Worm (Caenorhabditis elegans) whole organism, young adult: ENCODE measurements around the gene T22F3.10.

Experiments used
- B0019.2 ChIP-seq: fragments of 200-800 bp; sonication (Bioruptor generic); conservative IDR thresholded peaks from 2 replicates; pipeline ENCODE4 v1.3.6; 2022; ENCODE audit warnings: missing genetic modification reagents, missing genetic modification characterization, missing compliant biosample characterization
- B0035.1 ChIP-seq: sonication (generic microtip); optimal IDR thresholded peaks from 2 replicates; lab custom pipeline; 2016; ENCODE audit warnings: missing genetic modification characterization, mild to moderate bottlenecking, missing compliant biosample characterization, missing genotype, missing genetic modification reagents
- B0261.1 ChIP-seq: sonication (generic microtip); optimal IDR thresholded peaks from 2 replicates; lab custom pipeline; 2016; ENCODE audit warnings: mild to moderate bottlenecking, missing genetic modification characterization, moderate library complexity, missing compliant biosample characterization
- C06A6.2 ChIP-seq: fragments of 200-800 bp; sonication (Bioruptor generic); conservative IDR thresholded peaks from 2 replicates; pipeline ENCODE4 v1.3.6; 2022; ENCODE audit warnings: missing genetic modification characterization, missing compliant biosample characterization
- F22D6.2 ChIP-seq: sonication (generic microtip); optimal IDR thresholded peaks from 2 replicates; lab custom pipeline; 2016; ENCODE audit warnings: mild to moderate bottlenecking, missing genetic modification characterization, missing compliant biosample characterization
- F39B2.1 ChIP-seq: fragments of 200-800 bp; sonication (Bioruptor generic); IDR thresholded peaks from 2 replicates; pipeline ENCODE4 v1.3.6; 2022; ENCODE audit warnings: missing genetic modification reagents, missing genetic modification characterization, missing compliant biosample characterization
- F52B5.7 ChIP-seq: sonication (generic microtip); optimal IDR thresholded peaks from 2 replicates; lab custom pipeline; 2016; ENCODE audit warnings: mild to moderate bottlenecking, missing genetic modification characterization, missing compliant biosample characterization
- K12H6.12 ChIP-seq: fragments of 200-800 bp; sonication (Bioruptor generic); optimal IDR thresholded peaks from 2 replicates; lab custom pipeline; 2018; ENCODE audit warnings: mild to moderate bottlenecking, missing genetic modification characterization, missing compliant biosample characterization
- T26A5.8 ChIP-seq: sonication (generic microtip); optimal IDR thresholded peaks from 2 replicates; lab custom pipeline; 2016; ENCODE audit warnings: missing genetic modification characterization, missing compliant biosample characterization
- Y95B8A.8 ChIP-seq: fragments of 200-800 bp; sonication (Bioruptor generic); IDR thresholded peaks from 2 replicates; pipeline ENCODE4 v1.3.6; 2022; ENCODE audit warnings: missing genetic modification reagents, missing genetic modification characterization, missing compliant biosample characterization
- aptf-2 ChIP-seq: fragments of 200-800 bp; sonication (Bioruptor generic); conservative IDR thresholded peaks from 2 replicates; pipeline ENCODE4 v1.3.6; 2022; ENCODE audit warnings: missing genetic modification reagents, missing genetic modification characterization, missing compliant biosample characterization
- aptf-3 ChIP-seq: fragments of 200-800 bp; sonication (Bioruptor generic); IDR thresholded peaks from 2 replicates; pipeline ENCODE4 v1.3.6; 2022; ENCODE audit warnings: missing genetic modification characterization, missing compliant biosample characterization
- atf-7 ChIP-seq: sonication (generic microtip); optimal IDR thresholded peaks from 2 replicates; lab custom pipeline; 2017; ENCODE audit warnings: mild to moderate bottlenecking, missing genetic modification characterization, missing compliant biosample characterization
- athp-1 ChIP-seq: sonication (generic microtip); optimal IDR thresholded peaks from 2 replicates; lab custom pipeline; 2017; ENCODE audit warnings: mild to moderate bottlenecking, missing genetic modification characterization, missing compliant biosample characterization
- attf-3 ChIP-seq: fragments of 200-800 bp; sonication (Bioruptor generic); conservative IDR thresholded peaks from 2 replicates; pipeline ENCODE4 v1.3.6; 2022; ENCODE audit warnings: missing genetic modification reagents, missing genetic modification characterization, missing compliant biosample characterization
- attf-5 ChIP-seq: fragments of 200-800 bp; sonication (Bioruptor generic); optimal IDR thresholded peaks from 2 replicates; lab custom pipeline; 2018; ENCODE audit warnings: mild to moderate bottlenecking, missing genetic modification characterization, missing compliant biosample characterization
- cebp-1 ChIP-seq, 2 experiments: fragments of 200-800 bp in 1 of 2; sonication (Bioruptor generic) in 1 of 2; sonication (generic microtip) in 1 of 2; IDR thresholded peaks in 1 of 2; optimal IDR thresholded peaks in 1 of 2; 2 replicates each; pipeline versions ENCODE4 v1.3.6 to Lab custom; 2017 to 2022; ENCODE audit warnings: missing compliant biosample characterization in 2 of 2, missing genetic modification characterization in 2 of 2, mild to moderate bottlenecking in 1 of 2, missing genetic modification reagents in 1 of 2, moderate library complexity in 1 of 2
- ceh-40 ChIP-seq: fragments of 200-800 bp; sonication (Bioruptor generic); IDR thresholded peaks from 2 replicates; pipeline ENCODE4 v1.3.6; 2022; ENCODE audit warnings: missing genetic modification characterization, missing compliant biosample characterization
- chd-7 ChIP-seq: sonication (generic microtip); optimal IDR thresholded peaks from 2 replicates; lab custom pipeline; 2016; ENCODE audit warnings: mild to moderate bottlenecking, missing genetic modification characterization, moderate library complexity, missing compliant biosample characterization
- dpff-1 ChIP-seq: sonication (generic microtip); optimal IDR thresholded peaks from 2 replicates; lab custom pipeline; 2017; ENCODE audit warnings: mild to moderate bottlenecking, missing genetic modification characterization, missing compliant biosample characterization
- egrh-3 ChIP-seq: fragments of 200-800 bp; sonication (Bioruptor generic); IDR thresholded peaks from 2 replicates; pipeline ENCODE4 v1.3.6; 2022; ENCODE audit warnings: missing genetic modification reagents, missing genetic modification characterization, missing compliant biosample characterization
- gei-17 ChIP-seq: fragments of 200-800 bp; sonication (Bioruptor generic); optimal IDR thresholded peaks from 2 replicates; lab custom pipeline; 2018; ENCODE audit warnings: mild to moderate bottlenecking, missing genetic modification characterization, missing compliant biosample characterization
- hlh-26 ChIP-seq: fragments of 200-800 bp; sonication (Bioruptor generic); conservative IDR thresholded peaks from 2 replicates; pipeline ENCODE4 v1.3.6; 2022; ENCODE audit warnings: missing genetic modification reagents, missing genetic modification characterization, missing compliant biosample characterization
- hmg-1.2 ChIP-seq: fragments of 200-800 bp; sonication (Bioruptor generic); IDR thresholded peaks from 2 replicates; pipeline ENCODE4 v1.3.6; 2022; ENCODE audit warnings: missing genetic modification reagents, missing genetic modification characterization, missing compliant biosample characterization
- lag-1 ChIP-seq: fragments of 200-800 bp; sonication (Bioruptor generic); IDR thresholded peaks from 2 replicates; pipeline ENCODE4 v1.3.6; 2022; ENCODE audit warnings: missing genetic modification reagents, missing genetic modification characterization, missing compliant biosample characterization
- lin-26 ChIP-seq: fragments of 200-800 bp; sonication (Bioruptor generic); IDR thresholded peaks from 2 replicates; pipeline ENCODE4 v1.3.6; 2022; ENCODE audit warnings: missing genetic modification reagents, missing genetic modification characterization, missing compliant biosample characterization
- lin-35 ChIP-seq, 3 experiments: fragments of 150-350 bp in 2 of 3; sonication (generic microtip) in 1 of 3; optimal IDR thresholded peaks; 2 replicates each; lab custom pipeline; 2014 to 2018; ENCODE audit warnings: missing biosample characterization in 3 of 3, missing genetic modification characterization in 3 of 3, missing genetic modification reagents in 3 of 3
- lin-54 ChIP-seq: fragments of 200-800 bp; sonication (Bioruptor generic); optimal IDR thresholded peaks from 2 replicates; lab custom pipeline; 2018; ENCODE audit warnings: mild to moderate bottlenecking, missing genetic modification characterization, missing compliant biosample characterization
- madf-6 ChIP-seq: fragments of 200-800 bp; sonication (Bioruptor generic); IDR thresholded peaks from 2 replicates; pipeline ENCODE4 v1.3.6; 2022; ENCODE audit warnings: missing genetic modification reagents, missing genetic modification characterization, missing compliant biosample characterization
- mes-4 ChIP-seq: sonication (generic microtip); optimal IDR thresholded peaks from 2 replicates; lab custom pipeline; 2016; ENCODE audit warnings: missing genotype, missing genetic modification characterization, missing compliant biosample characterization
- nfya-2 ChIP-seq: fragments of 200-800 bp; sonication (Bioruptor generic); IDR thresholded peaks from 2 replicates; pipeline ENCODE4 v1.3.6; 2022; ENCODE audit warnings: missing genetic modification reagents, missing genetic modification characterization, missing compliant biosample characterization
- nhr-80 ChIP-seq: sonication (generic microtip); optimal IDR thresholded peaks from 2 replicates; lab custom pipeline; 2016; ENCODE audit warnings: missing genetic modification characterization, missing compliant biosample characterization
- rcor-1 ChIP-seq: fragments of 200-800 bp; sonication (Bioruptor generic); IDR thresholded peaks from 2 replicates; pipeline ENCODE4 v1.3.6; 2022; ENCODE audit warnings: missing genetic modification reagents, missing genetic modification characterization, missing compliant biosample characterization
- sea-2 ChIP-seq: fragments of 200-800 bp; sonication (Bioruptor generic); IDR thresholded peaks from 2 replicates; pipeline ENCODE4 v1.3.6; 2022; ENCODE audit warnings: missing genetic modification characterization, missing compliant biosample characterization
- snpc-1.1 ChIP-seq: sonication (generic microtip); optimal IDR thresholded peaks from 2 replicates; lab custom pipeline; 2017; ENCODE audit warnings: missing genetic modification characterization, mild to moderate bottlenecking, missing compliant biosample characterization, antibody characterized with exemption, moderate library complexity, missing genotype, missing genetic modification reagents; ENCODE audit not compliant: insufficient read depth
- snpc-1.3 ChIP-seq: sonication (generic microtip); optimal IDR thresholded peaks from 2 replicates; lab custom pipeline; 2017; ENCODE audit warnings: missing genetic modification characterization, mild to moderate bottlenecking, missing compliant biosample characterization, antibody characterized with exemption, moderate library complexity, missing genotype, missing genetic modification reagents; ENCODE audit not compliant: insufficient read depth
- snpc-3.4 ChIP-seq: sonication (generic microtip); optimal IDR thresholded peaks from 2 replicates; lab custom pipeline; 2017; ENCODE audit warnings: missing genetic modification characterization, mild to moderate bottlenecking, missing compliant biosample characterization, antibody characterized with exemption, moderate library complexity, missing genotype, missing genetic modification reagents
- snpc-4 ChIP-seq, 5 experiments: fragments of 150-350 bp in 1 of 5; sonication (generic microtip) in 4 of 5; optimal IDR thresholded peaks; 2 replicates each; lab custom pipeline; 2014 to 2018; ENCODE audit warnings: missing genetic modification characterization in 5 of 5, missing biosample characterization in 3 of 5, antibody characterized with exemption in 2 of 5, mild to moderate bottlenecking in 2 of 5, missing compliant biosample characterization in 2 of 5, missing genotype in 2 of 5, moderate library complexity in 2 of 5, missing genetic modification reagents in 1 of 5
- somi-1 ChIP-seq: fragments of 200-800 bp; sonication (Bioruptor generic); optimal IDR thresholded peaks from 2 replicates; lab custom pipeline; 2018; ENCODE audit warnings: mild to moderate bottlenecking, missing genetic modification characterization, missing compliant biosample characterization
- sptf-2 ChIP-seq: fragments of 200-800 bp; sonication (Bioruptor generic); optimal IDR thresholded peaks from 2 replicates; lab custom pipeline; 2018; ENCODE audit warnings: mild to moderate bottlenecking, missing genetic modification characterization, missing compliant biosample characterization
- tbp1 ChIP-seq: fragments of 200-800 bp; sonication (Bioruptor generic); optimal IDR thresholded peaks from 2 replicates; lab custom pipeline; 2018; ENCODE audit warnings: mild to moderate bottlenecking, missing genetic modification characterization, missing compliant biosample characterization
- unc-62 ChIP-seq: fragments of 150-350 bp; optimal IDR thresholded peaks from 2 replicates; lab custom pipeline; 2014; ENCODE audit warnings: missing biosample characterization, missing genetic modification reagents, missing genetic modification characterization
- zfh-2 ChIP-seq: fragments of 200-800 bp; sonication (Bioruptor generic); conservative IDR thresholded peaks from 2 replicates; pipeline ENCODE4 v1.3.6; 2022; ENCODE audit warnings: missing genetic modification reagents, missing genetic modification characterization, missing compliant biosample characterization
- ztf-18 ChIP-seq: sonication (generic microtip); optimal IDR thresholded peaks from 2 replicates; lab custom pipeline; 2016; ENCODE audit warnings: missing genotype, mild to moderate bottlenecking, missing genetic modification characterization, missing compliant biosample characterization
- ztf-22 ChIP-seq: fragments of 200-800 bp; sonication (Bioruptor generic); optimal IDR thresholded peaks from 2 replicates; lab custom pipeline; 2018; ENCODE audit warnings: mild to moderate bottlenecking, missing genetic modification characterization, moderate library complexity, missing compliant biosample characterization
- ztf-28 ChIP-seq: fragments of 200-800 bp; sonication (Bioruptor generic); IDR thresholded peaks from 2 replicates; pipeline ENCODE4 v1.3.6; 2022; ENCODE audit warnings: missing genetic modification reagents, missing genetic modification characterization, missing compliant biosample characterization

Gene T22F3.10

ce11 chrV:3579795-3580194 is 31.8 kb downstream of the T22F3.10 start (continued):
- TF ChIP-seq madf-6 (GFP tag; lab: Robert Waterston, UW) (no peak; the same call in 1 of the 2 replicates), F22D6.2 (tag; lab: Kevin White, UChicago) (no peak), sea-2 (GFP tag; lab: Robert Waterston, UW) (no peak), snpc-4 (GFP tag; optimal IDR thresholded peaks at IDR 0.05; lab: Kevin White, UChicago) (no peak), snpc-4 (tag; optimal IDR thresholded peaks at IDR 0.05; lab: Kevin White, UChicago) (peak in 1 of 4 experiments; percentile 5), cebp-1 (GFP tag; IDR thresholded peaks at IDR 0.05; lab: Robert Waterston, UW) (no peak), cebp-1 (tag; optimal IDR thresholded peaks at IDR 0.05; lab: Kevin White, UChicago) (peak; percentile 45), tbp1 (no peak), snpc-1.3 (tag; lab: Kevin White, UChicago) (no peak), B0035.1 (tag; lab: Kevin White, UChicago) (no peak), attf-5 (peak; percentile 70), unc-62 (GFP tag; lab: Kevin White, UChicago) (no peak), gei-17 (no peak), snpc-3.4 (no peak), rcor-1 (GFP tag; lab: Robert Waterston, UW) (peak; percentile 24; the same call in 1 of the 2 replicates), egrh-3 (no peak), aptf-3 (GFP tag; lab: Robert Waterston, UW) (no peak), F39B2.1 (GFP tag; lab: Robert Waterston, UW) (no peak), somi-1 (peak; percentile 31), ceh-40 (GFP tag; lab: Robert Waterston, UW) (no peak), atf-7 (tag; lab: Kevin White, UChicago) (peak; percentile 12), sptf-2 (no peak), B0019.2 (GFP tag; lab: Robert Waterston, UW) (no peak), mes-4 (tag; lab: Kevin White, UChicago) (no peak), dpff-1 (tag; lab: Kevin White, UChicago) (no peak), hmg-1.2 (GFP tag; lab: Robert Waterston, UW) (peak; percentile 51), nhr-80 (tag; lab: Kevin White, UChicago) (peak; percentile 58), T26A5.8 (no peak), snpc-1.1 (tag; lab: Kevin White, UChicago) (no peak), hlh-26 (GFP tag; lab: Robert Waterston, UW) (no peak), lin-54 (peak; percentile 11), nfya-2 (GFP tag; lab: Robert Waterston, UW) (no peak), lag-1 (GFP tag; lab: Robert Waterston, UW) (no peak)

DNA sequence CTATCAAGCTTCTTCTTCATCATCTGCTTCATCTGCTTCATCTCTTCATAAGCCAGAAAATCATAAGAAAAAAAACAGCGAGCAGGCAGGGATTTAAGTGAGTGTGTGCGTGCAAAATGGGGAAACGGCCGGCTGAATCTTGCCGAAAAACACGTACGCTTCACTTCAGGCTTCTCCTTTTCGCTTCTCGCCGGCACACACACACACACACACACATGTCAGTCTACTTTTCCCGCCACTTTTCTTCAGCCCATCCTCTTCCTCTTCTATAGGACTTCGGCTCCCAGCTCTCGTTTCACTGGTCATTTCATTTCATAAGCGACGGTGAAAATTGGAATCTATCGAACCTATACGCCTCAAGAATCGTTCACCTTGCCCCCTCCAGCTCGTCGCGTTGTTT is 32.3 kb downstream of the T22F3.10 start:
- TF ChIP-seq zfh-2 (GFP tag; lab: Robert Waterston, UW) (peak; percentile 50; the same call in 1 of the 2 replicates), F52B5.7 (tag; lab: Kevin White, UChicago) (no peak), lin-26 (GFP tag; lab: Robert Waterston, UW) (0 out of 2 replicates have a peak, but pooled peaks have one; percentile 12), B0261.1 (tag; lab: Kevin White, UChicago) (no peak)
- TF ChIP-seq, all 124 proteins: peak for 2

DNA sequence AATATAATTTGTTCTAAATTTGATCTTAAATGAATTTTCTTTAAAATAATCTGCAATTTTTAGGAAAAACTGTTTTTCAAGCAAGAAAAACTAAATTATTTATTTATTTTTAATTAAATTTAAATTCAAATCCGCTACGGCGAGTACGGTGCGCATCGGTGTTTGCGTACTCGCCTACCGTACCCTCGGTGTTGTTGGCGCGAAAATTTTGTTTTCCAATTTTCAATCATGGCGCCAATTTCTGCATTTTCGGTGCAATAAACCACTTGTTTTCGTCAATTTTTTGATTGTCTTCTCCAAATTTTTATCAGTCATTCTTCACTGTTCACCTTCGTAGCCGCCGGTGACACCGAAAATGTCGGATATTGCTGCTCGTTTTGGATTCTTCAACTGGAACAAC is 32.7 kb downstream of the T22F3.10 start, which contains the start of gene pygl-1:
pygl-1 (plus strand) TSS at position 211 of the 400 bp plus-strand sequence.
- TF ChIP-seq sptf-2 (no peak), chd-7 (tag; lab: Kevin White, UChicago) (no peak), K12H6.12 (tag; lab: Kevin White, UChicago) (no peak), snpc-1.3 (tag; lab: Kevin White, UChicago) (peak; percentile 92), rcor-1 (GFP tag; lab: Robert Waterston, UW) (peak; percentile 90), aptf-2 (GFP tag; lab: Robert Waterston, UW) (peak; percentile 36; the same call in 1 of the 2 replicates), athp-1 (tag; lab: Kevin White, UChicago) (peak; percentile 48), C06A6.2 (GFP tag; lab: Robert Waterston, UW) (no peak), lin-35 (GFP tag; optimal IDR thresholded peaks at IDR 0.05; lab: Kevin White, UChicago) (peak in 2 of 3 experiments; percentile 35 to 90), ztf-18 (tag; lab: Kevin White, UChicago) (no peak), ztf-28 (GFP tag; lab: Robert Waterston, UW) (peak; percentile 69; the same call in 1 of the 2 replicates), attf-3 (GFP tag; lab: Robert Waterston, UW) (peak; percentile 84), nhr-80 (tag; lab: Kevin White, UChicago) (no peak), Y95B8A.8 (peak; percentile 95), ztf-22 (GFP tag; lab: Kevin White, UChicago) (no peak)
